Worm (Caenorhabditis elegans): ENCODE results near the gene Y51H7C.3.

- TF ChIP-seq him-1 (tag; optimal IDR thresholded peaks at IDR 0.05), result no peak
- TF ChIP-seq W03F9.2 (tag; optimal IDR thresholded peaks at IDR 0.05), result no peak
- no peak for TF ChIP-seq dao-5 (tag; optimal IDR thresholded peaks at IDR 0.05)
Measured at ce11 chrII:1419994-1420393, 18.3 kb upstream of the Y51H7C.3 start.

All from whole organism, L4/young adult.